Worm (Caenorhabditis elegans) whole organism, L4/young adult: ENCODE data around the gene mex-6.

Source experiments
- W03F9.2 ChIP-seq: fragments of 150-350 bp; optimal IDR thresholded peaks from 2 replicates; lab custom pipeline; 2014; ENCODE audit warnings: missing biosample characterization, missing genetic modification characterization
- dao-5 ChIP-seq: sonication (generic microtip); optimal IDR thresholded peaks from 2 replicates; lab custom pipeline; 2016; ENCODE audit warnings: missing genotype, missing genetic modification characterization, moderate library complexity, missing compliant biosample characterization
- him-1 ChIP-seq: sonication (generic microtip); optimal IDR thresholded peaks from 2 replicates; lab custom pipeline; 2016; ENCODE audit warnings: missing genotype, missing genetic modification reagents, missing genetic modification characterization, missing compliant biosample characterization

Gene mex-6

ce11 chrII:9574406-9574805 lies 50.4 kb downstream of the mex-6 start:
- TF ChIP-seq W03F9.2 (tag; lab: Kevin White, UChicago) (no peak), dao-5 (tag; lab: Kevin White, UChicago) (no peak), him-1 (tag; lab: Kevin White, UChicago) (no peak)

- TF ChIP-seq him-1 (tag; lab: Kevin White, UChicago) = no peak
- no peak for TF ChIP-seq W03F9.2 (tag; lab: Kevin White, UChicago)
- no peak for TF ChIP-seq dao-5 (tag; lab: Kevin White, UChicago)
These were observed 51.7 kb downstream of the mex-6 start, which contains the start of gene exc-7 for ce11 chrII:9575670-9576069. Gene exc-7, plus strand, starts transcription at chrII:9575970.
